Worm (Caenorhabditis elegans): ENCODE measurements around the gene F46B3.23.

ce11 chrV:20574314-20574713, 32.2 kb downstream of the F46B3.23 start, which contains the start of gene clec-263:
- TF ChIP-seq cog-1 (tag; optimal IDR thresholded peaks at IDR 0.05) (no peak), T22C8.4 (GFP tag; IDR thresholded peaks at IDR 0.05) (no peak), ztf-29 (GFP tag; IDR thresholded peaks at IDR 0.05) (no peak), flt-1 (GFP tag; IDR thresholded peaks at IDR 0.05) (no peak), ref-1 (GFP tag; conservative IDR thresholded peaks at IDR 0.05) (no peak), klf-2 (GFP tag; conservative IDR thresholded peaks at IDR 0.05) (no peak), ztf-23 (GFP tag; IDR thresholded peaks at IDR 0.05) (no peak)

All from whole organism, midembryonic.